Worm (Caenorhabditis elegans) whole organism, late embryonic: ENCODE data around the gene mth-2.

ENCODE experiments used
- C38D4.7 ChIP-seq: fragments of 200-800 bp; sonication (Bioruptor generic); optimal IDR thresholded peaks from 2 replicates; lab custom pipeline; 2018; ENCODE audit warnings: mild to moderate bottlenecking, missing genetic modification characterization, moderate library complexity, missing compliant biosample characterization
- K09A11.1 ChIP-seq: sonication (generic microtip); optimal IDR thresholded peaks from 2 replicates; lab custom pipeline; 2017; ENCODE audit warnings: antibody characterized with exemption, mild to moderate bottlenecking, missing genetic modification characterization, missing compliant biosample characterization; ENCODE audit not compliant: insufficient read depth
- T23F11.4 ChIP-seq: fragments of 200-800 bp; sonication (Bioruptor generic); optimal IDR thresholded peaks from 2 replicates; lab custom pipeline; 2018; ENCODE audit warnings: mild to moderate bottlenecking, missing genetic modification characterization, missing compliant biosample characterization
- Y22D7AL.16 ChIP-seq: sonication (generic microtip); optimal IDR thresholded peaks from 2 replicates; lab custom pipeline; 2016; ENCODE audit warnings: missing genetic modification characterization, missing compliant biosample characterization
- ceh-18 ChIP-seq: sonication (generic microtip); optimal IDR thresholded peaks from 2 replicates; lab custom pipeline; 2016; ENCODE audit warnings: missing genetic modification characterization, missing compliant biosample characterization
- ceh-19 ChIP-seq: fragments of 200-800 bp; sonication (Bioruptor generic); optimal IDR thresholded peaks from 2 replicates; lab custom pipeline; 2018; ENCODE audit warnings: mild to moderate bottlenecking, missing genetic modification characterization, missing compliant biosample characterization
- ceh-2 ChIP-seq: sonication (generic microtip); optimal IDR thresholded peaks from 2 replicates; lab custom pipeline; 2016; ENCODE audit warnings: missing genotype, missing genetic modification characterization, missing compliant biosample characterization
- ceh-22 ChIP-seq: sonication (generic microtip); optimal IDR thresholded peaks from 2 replicates; lab custom pipeline; 2017; ENCODE audit warnings: missing biosample characterization, missing genetic modification characterization
- ceh-24 ChIP-seq: sonication (generic microtip); optimal IDR thresholded peaks from 2 replicates; lab custom pipeline; 2016; ENCODE audit warnings: mild to moderate bottlenecking, missing genetic modification characterization, missing compliant biosample characterization
- ceh-30 ChIP-seq: fragments of 150-350 bp; optimal IDR thresholded peaks from 2 replicates; lab custom pipeline; 2014; ENCODE audit warnings: missing biosample characterization, missing genetic modification characterization
- ceh-31 ChIP-seq: sonication (generic microtip); optimal IDR thresholded peaks from 2 replicates; lab custom pipeline; 2016; ENCODE audit warnings: missing genetic modification characterization, missing compliant biosample characterization
- ceh-34 ChIP-seq: sonication (generic microtip); optimal IDR thresholded peaks from 2 replicates; lab custom pipeline; 2016; ENCODE audit warnings: mild to moderate bottlenecking, missing genetic modification characterization, missing compliant biosample characterization
- elt-2 ChIP-seq: sonication (generic microtip); optimal IDR thresholded peaks from 2 replicates; lab custom pipeline; 2016; ENCODE audit warnings: missing genetic modification reagents, missing genetic modification characterization, missing compliant biosample characterization
- elt-4 ChIP-seq: sonication (generic microtip); optimal IDR thresholded peaks from 2 replicates; lab custom pipeline; 2016; ENCODE audit warnings: missing genetic modification characterization, missing compliant biosample characterization
- ets-4 ChIP-seq: sonication (generic microtip); optimal IDR thresholded peaks from 2 replicates; lab custom pipeline; 2016; ENCODE audit warnings: missing genetic modification characterization, missing compliant biosample characterization
- eyg-1 ChIP-seq: sonication (generic microtip); optimal IDR thresholded peaks from 2 replicates; lab custom pipeline; 2016; ENCODE audit warnings: missing genotype, missing genetic modification characterization, missing compliant biosample characterization
- fkh-10 ChIP-seq: fragments of 150-350 bp; optimal IDR thresholded peaks from 2 replicates; lab custom pipeline; 2014; ENCODE audit warnings: missing biosample characterization, missing genetic modification reagents, missing genetic modification characterization
- fkh-6 ChIP-seq: sonication (generic microtip); optimal IDR thresholded peaks from 2 replicates; lab custom pipeline; 2016; ENCODE audit warnings: missing genetic modification characterization, missing compliant biosample characterization
- gmeb-2 ChIP-seq: sonication (generic microtip); optimal IDR thresholded peaks from 2 replicates; lab custom pipeline; 2016; ENCODE audit warnings: missing genetic modification characterization, inconsistent platforms, missing compliant biosample characterization
- hlh-13 ChIP-seq: fragments of 200-800 bp; sonication (Bioruptor generic); optimal IDR thresholded peaks from 2 replicates; lab custom pipeline; 2018; ENCODE audit warnings: mild to moderate bottlenecking, missing genetic modification characterization, missing compliant biosample characterization
- hlh-15 ChIP-seq: sonication (generic microtip); optimal IDR thresholded peaks from 2 replicates; lab custom pipeline; 2016; ENCODE audit warnings: missing genetic modification characterization, missing compliant biosample characterization
- hlh-8 ChIP-seq: sonication (generic microtip); optimal IDR thresholded peaks from 2 replicates; lab custom pipeline; 2016; ENCODE audit warnings: missing genotype, missing genetic modification characterization, missing compliant biosample characterization
- mec-3 ChIP-seq: sonication (generic microtip); optimal IDR thresholded peaks from 2 replicates; lab custom pipeline; 2016; ENCODE audit warnings: borderline replicate concordance, missing genetic modification characterization, missing compliant biosample characterization
- nfya-1 ChIP-seq: sonication (generic microtip); optimal IDR thresholded peaks from 2 replicates; lab custom pipeline; 2017; ENCODE audit warnings: missing genetic modification characterization, mild to moderate bottlenecking, missing compliant biosample characterization, antibody characterized with exemption, moderate library complexity
- nhr-232 ChIP-seq: sonication (generic microtip); optimal IDR thresholded peaks from 2 replicates; lab custom pipeline; 2016; ENCODE audit warnings: missing genetic modification characterization, missing compliant biosample characterization
- pax-1 ChIP-seq: fragments of 150-350 bp; optimal IDR thresholded peaks from 2 replicates; lab custom pipeline; 2014; ENCODE audit warnings: missing biosample characterization, missing genetic modification characterization
- pha-2 ChIP-seq: sonication (generic microtip); optimal IDR thresholded peaks from 2 replicates; lab custom pipeline; 2017; ENCODE audit warnings: mild to moderate bottlenecking, missing genetic modification characterization, missing compliant biosample characterization
- pha-4 ChIP-seq: fragments of 150-350 bp; optimal IDR thresholded peaks from 2 replicates; lab custom pipeline; 2018; ENCODE audit warnings: missing biosample characterization, missing genetic modification reagents, missing genetic modification characterization
- pqm-1 ChIP-seq: sonication (generic microtip); optimal IDR thresholded peaks from 2 replicates; lab custom pipeline; 2016; ENCODE audit warnings: missing genetic modification characterization, missing compliant biosample characterization
- pros-1 ChIP-seq: fragments of 150-350 bp; optimal IDR thresholded peaks from 2 replicates; lab custom pipeline; 2014; ENCODE audit warnings: missing biosample characterization, missing genetic modification reagents, missing genetic modification characterization
- rnt-1 ChIP-seq: sonication (generic microtip); optimal IDR thresholded peaks from 2 replicates; lab custom pipeline; 2016; ENCODE audit warnings: missing genetic modification characterization, missing compliant biosample characterization
- syd-9 ChIP-seq: sonication (generic microtip); optimal IDR thresholded peaks from 2 replicates; lab custom pipeline; 2016; ENCODE audit warnings: mild to moderate bottlenecking, missing genetic modification characterization, moderate library complexity, missing compliant biosample characterization
- tbx-2 ChIP-seq: sonication (generic microtip); optimal IDR thresholded peaks from 2 replicates; lab custom pipeline; 2016; ENCODE audit warnings: missing genetic modification characterization, missing compliant biosample characterization
- unc-42 ChIP-seq: sonication (generic microtip); optimal IDR thresholded peaks from 2 replicates; lab custom pipeline; 2016; ENCODE audit warnings: missing genotype, missing genetic modification characterization, missing compliant biosample characterization
- unc-55 ChIP-seq: sonication (generic microtip); optimal IDR thresholded peaks from 2 replicates; lab custom pipeline; 2017; ENCODE audit warnings: missing biosample characterization, missing genetic modification reagents, missing genetic modification characterization

Gene mth-2

ce11 chrII:4186364-4186763, 7.8 kb downstream of the mth-2 start, which contains the start of gene cpna-1:
TSS of gene cpna-1 (plus strand) at chrII:4186664.
- no peak for TF ChIP-seq pha-4 (tag; lab: Kevin White, UChicago)
- no peak for TF ChIP-seq pha-2
- no peak for TF ChIP-seq fkh-6 (tag; lab: Kevin White, UChicago)
- no peak for TF ChIP-seq T23F11.4
- TF ChIP-seq, all 69 proteins: peak for 0

- TF ChIP-seq rnt-1 (tag; lab: Kevin White, UChicago) (peak; percentile 78), ceh-34 (tag; lab: Kevin White, UChicago) (peak; percentile 33), ceh-18 (tag; lab: Kevin White, UChicago) (peak; percentile 81), nfya-1 (peak; percentile 1), hlh-15 (tag; lab: Kevin White, UChicago) (no peak), hlh-13 (GFP tag; lab: Kevin White, UChicago) (no peak), tbx-2 (tag; lab: Kevin White, UChicago) (peak; percentile 26), fkh-6 (tag; lab: Kevin White, UChicago) (no peak), unc-55 (GFP tag; lab: Kevin White, UChicago) (peak; percentile 55)
Observed at ce11 chrII:4183979-4184378, 10.1 kb downstream of the mth-2 start.

ce11 chrII:4182364-4182763, 11.8 kb downstream of the mth-2 start, which contains the start of gene R03H10.11:
TSS of gene R03H10.11 (plus strand) at chrII:4182664.
- TF ChIP-seq fkh-10 (GFP tag; lab: Kevin White, UChicago), result no peak
- TF ChIP-seq eyg-1, result no peak
- no peak for TF ChIP-seq ceh-30 (tag; lab: Kevin White, UChicago)
- TF ChIP-seq hlh-8, result no peak
- no peak for TF ChIP-seq mec-3 (tag; lab: Kevin White, UChicago)
- no peak for TF ChIP-seq syd-9 (tag; lab: Kevin White, UChicago)
- no peak for TF ChIP-seq ceh-24 (tag; lab: Kevin White, UChicago)

ce11 chrII:4179897-4180296, 14.2 kb downstream of the mth-2 start, which contains the start of gene R03H10.1:
TSS of gene R03H10.1 (plus strand) at chrII:4180248.
- TF ChIP-seq ceh-19 (GFP tag; lab: Kevin White, UChicago), result no peak
- no peak for TF ChIP-seq pros-1 (tag; lab: Kevin White, UChicago)
- no peak for TF ChIP-seq nhr-232
- no peak for TF ChIP-seq ceh-2 (tag; lab: Kevin White, UChicago)
- TF ChIP-seq Y22D7AL.16 (tag; lab: Kevin White, UChicago), result no peak

- TF ChIP-seq C38D4.7 (GFP tag; lab: Kevin White, UChicago) (no peak), nfya-1 (no peak), ceh-31 (tag; lab: Kevin White, UChicago) (no peak), nhr-232 (no peak), pax-1 (tag; lab: Kevin White, UChicago) (no peak), K09A11.1 (tag; lab: Kevin White, UChicago) (no peak), elt-4 (tag; lab: Kevin White, UChicago) (no peak), ceh-30 (tag; lab: Kevin White, UChicago) (no peak), rnt-1 (tag; lab: Kevin White, UChicago) (no peak), ceh-19 (GFP tag; lab: Kevin White, UChicago) (no peak), T23F11.4 (no peak), pros-1 (tag; lab: Kevin White, UChicago) (no peak), ets-4 (no peak), hlh-8 (no peak), ceh-22 (no peak), pqm-1 (tag; lab: Kevin White, UChicago) (no peak), elt-2 (tag; lab: Kevin White, UChicago) (no peak), pha-2 (no peak), gmeb-2 (tag; lab: Kevin White, UChicago) (no peak), unc-42 (no peak)
Observed at ce11 chrII:4178838-4179237, 15.3 kb downstream of the mth-2 start, which contains the start of gene R03H10.7. TSS of gene R03H10.7 (minus strand) at chrII:4178938.
